Worm (Caenorhabditis elegans) whole organism, mixed stage, embryonic: ENCODE measurements around the gene nsph-3.2.

ENCODE experiments used
- ceh-43 ChIP-seq: fragments of 200-800 bp; sonication (Bioruptor generic); optimal IDR thresholded peaks from 2 replicates; lab custom pipeline; 2018; ENCODE audit warnings: mild to moderate bottlenecking, missing genetic modification characterization, moderate library complexity, missing compliant biosample characterization
- ces-1 ChIP-seq: fragments of 150-350 bp; optimal IDR thresholded peaks from 2 replicates; lab custom pipeline; 2014; ENCODE audit warnings: missing biosample characterization, missing genetic modification reagents, missing genetic modification characterization
- mls-2 ChIP-seq: sonication (generic microtip); optimal IDR thresholded peaks from 2 replicates; lab custom pipeline; 2016; ENCODE audit warnings: mild to moderate bottlenecking, missing genetic modification characterization, moderate library complexity, missing compliant biosample characterization
- nhr-237 ChIP-seq: fragments of 150-350 bp; optimal IDR thresholded peaks from 2 replicates; lab custom pipeline; 2014; ENCODE audit warnings: missing biosample characterization, missing genetic modification characterization
- nhr-76 ChIP-seq: sonication (generic microtip); optimal IDR thresholded peaks from 2 replicates; lab custom pipeline; 2017; ENCODE audit warnings: missing biosample characterization, missing genetic modification characterization
- pha-4 ChIP-seq: fragments of 150-350 bp; optimal IDR thresholded peaks from 2 replicates; lab custom pipeline; 2018; ENCODE audit warnings: missing biosample characterization, missing genetic modification reagents, missing genetic modification characterization

DNA sequence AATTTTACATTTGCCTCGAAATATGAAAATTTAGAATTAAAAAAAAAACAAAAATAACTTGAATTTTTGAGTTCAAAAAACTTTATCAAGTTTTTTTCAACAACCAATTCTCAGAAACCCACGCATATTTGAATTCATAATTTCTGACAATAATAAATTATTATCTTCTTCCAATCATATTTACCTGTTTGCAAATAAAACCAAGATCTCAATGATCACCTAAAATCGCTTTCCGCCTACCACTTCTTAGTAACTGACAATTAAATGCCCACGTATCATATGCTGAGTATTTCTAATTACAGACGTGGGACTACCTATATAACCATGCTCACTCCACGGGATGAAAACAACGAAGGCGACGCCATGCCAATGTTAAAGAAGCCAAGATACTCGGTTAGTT lies 49.0 kb downstream of the nsph-3.2 start, which contains the start of gene pps-1:
- TF ChIP-seq ces-1 (GFP tag; lab: Kevin White, UChicago) (no peak), pha-4 (tag; lab: Kevin White, UChicago) (no peak), nhr-237 (tag; lab: Kevin White, UChicago) (no peak), ceh-43 (GFP tag; lab: Kevin White, UChicago) (no peak), mls-2 (no peak), nhr-76 (tag; lab: Kevin White, UChicago) (no peak)
